Worm (Caenorhabditis elegans) whole organism, L2 larva: Measurements from ENCODE around the gene shc-2.
"Not testable (repeated sequence)": the region's sequence is repeated elsewhere in the genome, so short reads cannot be mapped to it uniquely, and the experiment has no call there.

Experiments
- C34F6.9 ChIP-seq: fragments of 150-350 bp; optimal IDR thresholded peaks from 2 replicates; lab custom pipeline; 2014; ENCODE audit warnings: missing biosample characterization, missing genetic modification characterization
- Y55F3AM.14 ChIP-seq: fragments of 200-800 bp; sonication (Bioruptor generic); optimal IDR thresholded peaks from 2 replicates; lab custom pipeline; 2018; ENCODE audit warnings: mild to moderate bottlenecking, missing genetic modification characterization, missing compliant biosample characterization
- ZK546.5 ChIP-seq: sonication (generic microtip); optimal IDR thresholded peaks from 2 replicates; lab custom pipeline; 2017; ENCODE audit warnings: missing biosample characterization, missing genetic modification characterization
- aly-2 ChIP-seq: fragments of 150-350 bp; optimal IDR thresholded peaks from 2 replicates; lab custom pipeline; 2014; ENCODE audit warnings: missing biosample characterization, missing genetic modification characterization
- ama-1 ChIP-seq: fragments of 150-350 bp; optimal IDR thresholded peaks from 2 replicates; lab custom pipeline; 2018; ENCODE audit warnings: inconsistent platforms
- blmp-1 ChIP-seq: sonication (generic microtip); optimal IDR thresholded peaks from 2 replicates; lab custom pipeline; 2017; ENCODE audit warnings: missing genetic modification characterization, mild to moderate bottlenecking, missing compliant biosample characterization, antibody characterized with exemption, moderate library complexity; ENCODE audit not compliant: insufficient read depth
- ceh-82 ChIP-seq: fragments of 150-350 bp; optimal IDR thresholded peaks from 2 replicates; lab custom pipeline; 2014; ENCODE audit warnings: missing biosample characterization, missing genetic modification characterization
- crh-2 ChIP-seq: sonication (generic microtip); optimal IDR thresholded peaks from 2 replicates; lab custom pipeline; 2017; ENCODE audit warnings: missing biosample characterization, missing genetic modification characterization
- dmd-4 ChIP-seq: sonication (generic microtip); optimal IDR thresholded peaks from 2 replicates; lab custom pipeline; 2017; ENCODE audit warnings: missing biosample characterization, missing genetic modification characterization
- egl-27 ChIP-seq: sonication (generic microtip); optimal IDR thresholded peaks from 3 replicates; lab custom pipeline; 2017; ENCODE audit warnings: missing biosample characterization, missing genetic modification reagents, missing genetic modification characterization
- elt-1 ChIP-seq: fragments of 150-350 bp; optimal IDR thresholded peaks from 2 replicates; lab custom pipeline; 2014; ENCODE audit warnings: missing biosample characterization, missing genetic modification characterization
- elt-3 ChIP-seq: sonication (generic microtip); optimal IDR thresholded peaks from 2 replicates; lab custom pipeline; 2017; ENCODE audit warnings: missing biosample characterization, missing genetic modification characterization
- fos-1 ChIP-seq: fragments of 150-350 bp; optimal IDR thresholded peaks from 2 replicates; lab custom pipeline; 2014; ENCODE audit warnings: missing biosample characterization, missing genetic modification characterization
- lin-13 ChIP-seq: fragments of 150-350 bp; optimal IDR thresholded peaks from 2 replicates; lab custom pipeline; 2014; ENCODE audit warnings: missing biosample characterization, missing genetic modification reagents, missing genetic modification characterization
- lin-39 ChIP-seq: fragments of 150-350 bp; optimal IDR thresholded peaks from 2 replicates; lab custom pipeline; 2014; ENCODE audit warnings: missing biosample characterization, missing genetic modification reagents, missing genetic modification characterization
- lsy-2 ChIP-seq, 2 experiments: fragments of 150-350 bp in 1 of 2; sonication (generic microtip) in 1 of 2; optimal IDR thresholded peaks; 2 replicates each; lab custom pipeline; 2014 to 2017; ENCODE audit warnings: missing biosample characterization in 2 of 2, missing genetic modification characterization in 2 of 2
- mab-5 ChIP-seq: fragments of 150-350 bp; optimal IDR thresholded peaks from 2 replicates; lab custom pipeline; 2014; ENCODE audit warnings: missing biosample characterization, missing genetic modification characterization
- mdl-1 ChIP-seq, 2 experiments: fragments of 150-350 bp in 1 of 2; sonication (generic microtip) in 1 of 2; optimal IDR thresholded peaks; 2 replicates each; lab custom pipeline; 2017; ENCODE audit warnings: missing biosample characterization in 2 of 2, missing genetic modification characterization in 2 of 2
- nhr-10 ChIP-seq: sonication (generic microtip); optimal IDR thresholded peaks from 2 replicates; lab custom pipeline; 2017; ENCODE audit warnings: missing biosample characterization, missing genetic modification characterization
- nhr-11 ChIP-seq: fragments of 150-350 bp; optimal IDR thresholded peaks from 2 replicates; lab custom pipeline; 2014; ENCODE audit warnings: missing biosample characterization, missing genetic modification characterization
- nhr-129 ChIP-seq: fragments of 150-350 bp; optimal IDR thresholded peaks from 2 replicates; lab custom pipeline; 2014; ENCODE audit warnings: missing biosample characterization, missing genetic modification characterization
- nhr-23 ChIP-seq: fragments of 150-350 bp; optimal IDR thresholded peaks from 2 replicates; lab custom pipeline; 2014; ENCODE audit warnings: missing biosample characterization, missing genetic modification reagents, missing genetic modification characterization
- nhr-25 ChIP-seq: fragments of 150-350 bp; sonication (generic microtip); optimal IDR thresholded peaks from 3 replicates; lab custom pipeline; 2014; ENCODE audit warnings: missing biosample characterization, missing genetic modification characterization
- nhr-6 ChIP-seq: fragments of 150-350 bp; optimal IDR thresholded peaks from 2 replicates; lab custom pipeline; 2014; ENCODE audit warnings: missing biosample characterization, missing genetic modification characterization
- nhr-77 ChIP-seq: fragments of 150-350 bp; optimal IDR thresholded peaks from 2 replicates; lab custom pipeline; 2014; ENCODE audit warnings: missing biosample characterization, missing genetic modification characterization
- peb-1 ChIP-seq: fragments of 150-350 bp; optimal IDR thresholded peaks from 2 replicates; lab custom pipeline; 2014; ENCODE audit warnings: missing biosample characterization, missing genetic modification characterization
- sem-4 ChIP-seq: fragments of 150-350 bp; optimal IDR thresholded peaks from 2 replicates; lab custom pipeline; 2014; ENCODE audit warnings: missing biosample characterization, missing genetic modification reagents, missing genetic modification characterization
- skn-1 ChIP-seq: sonication (generic microtip); optimal IDR thresholded peaks from 2 replicates; lab custom pipeline; 2017; ENCODE audit warnings: missing biosample characterization, missing genetic modification characterization
- sma-3 ChIP-seq: sonication (generic microtip); optimal IDR thresholded peaks from 2 replicates; lab custom pipeline; 2016; ENCODE audit warnings: missing genetic modification reagents, missing genetic modification characterization, missing compliant biosample characterization
- sma-9 ChIP-seq, 2 experiments: fragments of 150-350 bp in 1 of 2; sonication (generic microtip) in 1 of 2; optimal IDR thresholded peaks; 2 replicates each; lab custom pipeline; 2014 to 2016; ENCODE audit warnings: missing genetic modification characterization in 2 of 2, mild to moderate bottlenecking in 1 of 2, missing biosample characterization in 1 of 2, missing compliant biosample characterization in 1 of 2, missing genetic modification reagents in 1 of 2, moderate library complexity in 1 of 2
- unc-39 ChIP-seq: fragments of 150-350 bp; optimal IDR thresholded peaks from 2 replicates; lab custom pipeline; 2014; ENCODE audit warnings: missing biosample characterization, missing genetic modification characterization
- unc-55 ChIP-seq: fragments of 150-350 bp; sonication (generic microtip); optimal IDR thresholded peaks from 3 replicates; lab custom pipeline; 2014; ENCODE audit warnings: missing biosample characterization, missing genetic modification reagents, missing genetic modification characterization
- ztf-1 ChIP-seq: fragments of 200-800 bp; sonication (Bioruptor generic); conservative IDR thresholded peaks from 2 replicates; pipeline ENCODE4 v1.3.6; 2022; ENCODE audit warnings: missing genetic modification characterization, missing compliant biosample characterization
- ztf-11 ChIP-seq: sonication (generic microtip); optimal IDR thresholded peaks from 2 replicates; lab custom pipeline; 2017; ENCODE audit warnings: missing biosample characterization, missing genetic modification characterization
- ztf-4 ChIP-seq: fragments of 150-350 bp; optimal IDR thresholded peaks from 2 replicates; lab custom pipeline; 2014; ENCODE audit warnings: missing biosample characterization, missing genetic modification characterization

The shc-2 gene

ce11 chrII:4932727-4933126 lies 36.2 kb upstream of the shc-2 start, which contains the start of gene msp-152:
TSS of gene msp-152 (plus strand) at chrII:4933027.
- TF ChIP-seq sem-4; nhr-23 (tag; lab: Kevin White, UChicago); egl-27 (tag; lab: Kevin White, UChicago): not testable (repeated sequence)
- TF ChIP-seq, all 48 proteins: peak for 0; not testable (repeated sequence) for 48

- TF ChIP-seq mab-5 (tag; lab: Kevin White, UChicago) (no peak), lin-39 (tag; lab: Kevin White, UChicago) (no peak), nhr-6 (tag; lab: Kevin White, UChicago) (no peak), ceh-82 (tag; lab: Kevin White, UChicago) (no peak), skn-1 (tag; lab: Kevin White, UChicago) (no peak), crh-2 (tag; lab: Kevin White, UChicago) (no peak), C34F6.9 (tag; lab: Kevin White, UChicago) (no peak), ama-1 (no peak), Y55F3AM.14 (GFP tag; lab: Kevin White, UChicago) (no peak), blmp-1 (tag; lab: Kevin White, UChicago) (no peak), sma-3 (GFP tag; lab: Kevin White, UChicago) (no peak), egl-27 (tag; lab: Kevin White, UChicago) (no peak), nhr-129 (no peak)
Observed at ce11 chrII:4934954-4935353, 34.0 kb upstream of the shc-2 start, which contains the start of gene gst-30. TSS of gene gst-30 (minus strand) at chrII:4935054.

DNA sequence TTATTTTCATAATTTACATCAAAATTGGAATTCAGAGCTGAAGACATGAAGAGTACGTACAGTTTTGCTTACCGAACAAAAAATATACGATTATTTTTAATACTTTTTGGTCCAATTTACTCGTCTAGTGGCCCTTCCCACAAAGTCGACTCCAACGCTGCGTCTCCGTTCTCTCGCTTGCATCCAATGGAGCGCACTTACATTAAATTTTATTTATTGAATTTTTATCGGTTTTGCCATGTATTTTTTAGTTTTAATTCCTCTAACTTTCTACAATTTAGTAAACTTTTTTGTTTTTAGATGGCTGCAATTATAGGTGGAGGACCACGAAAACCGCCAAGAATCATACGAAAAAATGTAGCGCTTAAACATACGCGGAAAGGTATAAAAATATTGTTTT lies 33.4 kb upstream of the shc-2 start, which contains the start of gene ZK546.5:
TSS of gene ZK546.5 (plus strand) at position 301 of the 400 bp plus-strand sequence.
- TF ChIP-seq ZK546.5 (tag; lab: Kevin White, UChicago): no peak
- no peak for TF ChIP-seq ztf-11 (tag; lab: Kevin White, UChicago)
- TF ChIP-seq nhr-77 (tag; lab: Kevin White, UChicago): no peak
- TF ChIP-seq ztf-1: no peak
- TF ChIP-seq nhr-25 (tag; lab: Kevin White, UChicago): no peak
- TF ChIP-seq sma-3 (GFP tag; lab: Kevin White, UChicago): no peak
- TF ChIP-seq egl-27 (tag; lab: Kevin White, UChicago): no peak
- no peak for TF ChIP-seq lin-39 (tag; lab: Kevin White, UChicago)
- no peak for TF ChIP-seq sma-9 (GFP tag; optimal IDR thresholded peaks at IDR 0.05; lab: Kevin White, UChicago)
- no peak for TF ChIP-seq sma-9 (tag; optimal IDR thresholded peaks at IDR 0.05; lab: Kevin White, UChicago)
- no peak for TF ChIP-seq aly-2 (tag; lab: Kevin White, UChicago)
- no peak for TF ChIP-seq elt-3 (tag; lab: Kevin White, UChicago)
- peak; percentile 34 for TF ChIP-seq C34F6.9 (tag; lab: Kevin White, UChicago)
- TF ChIP-seq unc-55 (GFP tag; lab: Kevin White, UChicago): peak; percentile 18

- TF ChIP-seq aly-2 (tag; lab: Kevin White, UChicago) (no peak), dmd-4 (tag; lab: Kevin White, UChicago) (no peak), lin-13 (no peak), lsy-2 (tag; optimal IDR thresholded peaks at IDR 0.05; lab: Kevin White, UChicago) (no peak), fos-1 (tag; lab: Kevin White, UChicago) (no peak), nhr-129 (no peak), unc-39 (no peak), blmp-1 (tag; lab: Kevin White, UChicago) (no peak), nhr-11 (tag; lab: Kevin White, UChicago) (no peak), nhr-10 (tag; lab: Kevin White, UChicago) (no peak), mab-5 (tag; lab: Kevin White, UChicago) (no peak), peb-1 (no peak), mdl-1 (tag; optimal IDR thresholded peaks at IDR 0.05; lab: Kevin White, UChicago) (no peak), nhr-23 (tag; lab: Kevin White, UChicago) (no peak), nhr-77 (tag; lab: Kevin White, UChicago) (no peak), sma-9 (GFP tag; optimal IDR thresholded peaks at IDR 0.05; lab: Kevin White, UChicago) (no peak), sma-9 (tag; optimal IDR thresholded peaks at IDR 0.05; lab: Kevin White, UChicago) (no peak), nhr-25 (tag; lab: Kevin White, UChicago) (no peak), ztf-4 (tag; lab: Kevin White, UChicago) (no peak), elt-1 (tag; lab: Kevin White, UChicago) (no peak), egl-27 (tag; lab: Kevin White, UChicago) (no peak)
Observed at ce11 chrII:4937743-4938142, 31.2 kb upstream of the shc-2 start, which contains the start of gene ZK546.4. TSS of gene ZK546.4 (plus strand) at chrII:4938043.
